Worm (Caenorhabditis elegans) whole organism, early embryonic: ENCODE data around the gene emc-6.

ENCODE experiments used
- B0310.2 ChIP-seq: sonication (generic microtip); optimal IDR thresholded peaks from 2 replicates; lab custom pipeline; 2016; ENCODE audit warnings: mild to moderate bottlenecking, missing genetic modification characterization, missing compliant biosample characterization
- F13C5.2 ChIP-seq: sonication (generic microtip); optimal IDR thresholded peaks from 2 replicates; lab custom pipeline; 2017; ENCODE audit warnings: mild to moderate bottlenecking, missing genetic modification characterization, inconsistent platforms, missing compliant biosample characterization
- aly-1 ChIP-seq: sonication (generic microtip); optimal IDR thresholded peaks from 2 replicates; lab custom pipeline; 2016; ENCODE audit warnings: missing genetic modification characterization, missing compliant biosample characterization
- ama-1 ChIP-seq: fragments of 150-350 bp; optimal IDR thresholded peaks from 2 replicates; lab custom pipeline; 2014
- ceh-13 ChIP-seq: fragments of 200-800 bp; sonication (Bioruptor generic); optimal IDR thresholded peaks from 2 replicates; lab custom pipeline; 2018; ENCODE audit warnings: mild to moderate bottlenecking, missing genetic modification characterization, missing compliant biosample characterization
- ceh-36 ChIP-seq: sonication (generic microtip); optimal IDR thresholded peaks from 2 replicates; lab custom pipeline; 2016; ENCODE audit warnings: missing genetic modification characterization, inconsistent platforms, missing compliant biosample characterization
- ets-7 ChIP-seq: sonication (generic microtip); optimal IDR thresholded peaks from 2 replicates; lab custom pipeline; 2016; ENCODE audit warnings: missing genotype, missing genetic modification characterization, missing compliant biosample characterization
- flt-1 ChIP-seq: fragments of 200-800 bp; sonication (Bioruptor generic); IDR thresholded peaks from 2 replicates; pipeline ENCODE4 v1.3.6; 2022; ENCODE audit warnings: missing genetic modification characterization, missing compliant biosample characterization
- hmbx-1 ChIP-seq: sonication (generic microtip); optimal IDR thresholded peaks from 2 replicates; lab custom pipeline; 2016; ENCODE audit warnings: mild to moderate bottlenecking, missing genetic modification characterization, missing compliant biosample characterization
- hmg-4 ChIP-seq: fragments of 200-800 bp; sonication (Bioruptor generic); optimal IDR thresholded peaks from 2 replicates; lab custom pipeline; 2018; ENCODE audit warnings: mild to moderate bottlenecking, missing genetic modification characterization, missing compliant biosample characterization
- hnd-1 ChIP-seq: sonication (generic microtip); optimal IDR thresholded peaks from 2 replicates; lab custom pipeline; 2016; ENCODE audit warnings: missing genetic modification characterization, missing compliant biosample characterization
- pes-1 ChIP-seq: fragments of 200-800 bp; sonication (Bioruptor generic); IDR thresholded peaks from 2 replicates; pipeline ENCODE4 v1.3.6; 2022; ENCODE audit warnings: missing genetic modification reagents, missing genetic modification characterization, missing compliant biosample characterization
- scrt-1 ChIP-seq: fragments of 200-800 bp; sonication (Bioruptor generic); IDR thresholded peaks from 2 replicates; pipeline ENCODE4 v1.3.6; 2022; ENCODE audit warnings: missing genetic modification characterization, missing compliant biosample characterization
- sea-1 ChIP-seq: fragments of 200-800 bp; sonication (Bioruptor generic); conservative IDR thresholded peaks from 2 replicates; pipeline ENCODE4 v1.3.6; 2022; ENCODE audit warnings: missing genetic modification characterization, missing compliant biosample characterization
- tbx-11 ChIP-seq: fragments of 200-800 bp; sonication (Bioruptor generic); IDR thresholded peaks from 2 replicates; pipeline ENCODE4 v1.3.6; 2022; ENCODE audit warnings: missing genetic modification characterization, missing compliant biosample characterization
- tbx-37 ChIP-seq: fragments of 200-800 bp; sonication (Bioruptor generic); conservative IDR thresholded peaks from 2 replicates; pipeline ENCODE4 v1.3.6; 2022; ENCODE audit warnings: missing genetic modification reagents, missing genetic modification characterization, missing compliant biosample characterization
- tra-4 ChIP-seq: sonication (generic microtip); optimal IDR thresholded peaks from 2 replicates; lab custom pipeline; 2017; ENCODE audit warnings: missing genetic modification characterization, missing compliant biosample characterization

emc-6 gene

DNA sequence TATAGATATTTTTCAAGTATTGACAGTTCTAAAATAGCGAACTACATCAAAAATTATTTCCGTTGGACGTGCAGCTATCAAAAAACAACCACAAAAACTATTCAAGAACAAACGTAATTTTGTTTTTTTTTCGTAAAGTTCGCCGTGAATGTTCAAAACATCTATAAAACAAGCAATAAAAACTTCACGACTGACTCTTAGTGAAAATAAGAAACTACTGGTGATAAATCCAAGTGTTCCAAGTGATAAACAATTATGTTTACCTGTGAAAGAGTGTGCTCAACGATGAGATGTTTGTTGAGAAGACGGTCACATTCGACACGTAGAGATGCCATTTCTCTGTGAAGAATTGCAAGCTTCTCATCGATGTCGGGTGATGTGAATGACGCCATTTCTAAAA is 13.3 kb upstream of the emc-6 start, which contains the start of gene C50F7.6:
Gene C50F7.6 (minus strand): TSS at position 394 of the 400 bp plus-strand sequence.
- TF ChIP-seq flt-1 (GFP tag; lab: Robert Waterston, UW) (no peak), F13C5.2 (tag; lab: Kevin White, UChicago) (no peak), tbx-11 (GFP tag; lab: Robert Waterston, UW) (no peak), tra-4 (no peak), aly-1 (tag; lab: Kevin White, UChicago) (no peak), pes-1 (no peak), sea-1 (GFP tag; lab: Robert Waterston, UW) (no peak), ceh-36 (tag; lab: Kevin White, UChicago) (no peak), hnd-1 (tag; lab: Kevin White, UChicago) (no peak), ets-7 (tag; lab: Kevin White, UChicago) (no peak), B0310.2 (tag; lab: Kevin White, UChicago) (no peak), hmbx-1 (tag; lab: Kevin White, UChicago) (no peak), scrt-1 (no peak), ama-1 (lab: Kevin White, UChicago) (no peak), hmg-4 (no peak)

DNA sequence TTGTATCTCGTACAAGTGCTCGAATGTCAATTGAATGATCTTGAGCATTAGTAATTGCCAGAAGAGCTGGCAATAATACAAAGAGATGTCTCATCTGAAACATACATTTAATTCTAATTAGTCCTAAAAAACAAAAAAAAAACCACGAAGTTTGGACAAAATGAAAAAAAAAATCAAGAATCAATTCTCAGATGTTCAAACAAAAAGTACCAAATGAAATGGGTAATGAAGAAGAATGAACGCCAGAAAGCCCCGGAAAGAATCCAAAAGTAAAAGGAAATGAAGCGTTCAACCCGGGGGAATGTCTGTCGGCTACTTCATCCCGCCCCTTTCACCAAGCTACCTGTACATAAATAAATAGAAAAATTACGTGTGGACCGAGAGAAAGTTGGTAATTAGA is 8.4 kb upstream of the emc-6 start, which contains the start of gene F33D4.6:
Gene F33D4.6 (minus strand): TSS at position 101 of the 400 bp plus-strand sequence.
- TF ChIP-seq hnd-1 (tag; lab: Kevin White, UChicago) (no peak), ets-7 (tag; lab: Kevin White, UChicago) (no peak), hmbx-1 (tag; lab: Kevin White, UChicago) (no peak), F13C5.2 (tag; lab: Kevin White, UChicago) (no peak), hmg-4 (no peak)

DNA sequence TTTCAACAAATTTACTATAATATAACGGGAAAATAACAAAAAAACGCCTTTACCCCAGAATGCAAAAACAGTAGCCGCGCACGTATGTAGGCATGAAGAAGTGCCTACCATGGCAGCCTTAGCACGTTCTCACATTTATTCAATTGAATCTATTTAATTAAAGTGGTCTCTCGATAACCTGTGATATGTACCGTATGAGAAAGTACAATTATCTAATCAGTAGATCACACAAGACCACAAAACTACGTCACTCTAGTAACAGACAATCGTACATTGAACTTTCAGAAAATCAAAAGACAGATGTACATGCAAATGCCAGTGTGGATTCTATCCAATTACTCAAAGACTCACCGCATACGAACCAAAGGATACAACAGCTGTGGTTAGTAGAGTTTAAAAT is 2.7 kb upstream of the emc-6 start:
- no peak for TF ChIP-seq hnd-1 (tag; lab: Kevin White, UChicago)
- no peak for TF ChIP-seq tbx-11 (GFP tag; lab: Robert Waterston, UW)
- TF ChIP-seq sea-1 (GFP tag; lab: Robert Waterston, UW): no peak
- no peak for TF ChIP-seq hmg-4
- no peak for TF ChIP-seq F13C5.2 (tag; lab: Kevin White, UChicago)
- no peak for TF ChIP-seq ets-7 (tag; lab: Kevin White, UChicago)

DNA sequence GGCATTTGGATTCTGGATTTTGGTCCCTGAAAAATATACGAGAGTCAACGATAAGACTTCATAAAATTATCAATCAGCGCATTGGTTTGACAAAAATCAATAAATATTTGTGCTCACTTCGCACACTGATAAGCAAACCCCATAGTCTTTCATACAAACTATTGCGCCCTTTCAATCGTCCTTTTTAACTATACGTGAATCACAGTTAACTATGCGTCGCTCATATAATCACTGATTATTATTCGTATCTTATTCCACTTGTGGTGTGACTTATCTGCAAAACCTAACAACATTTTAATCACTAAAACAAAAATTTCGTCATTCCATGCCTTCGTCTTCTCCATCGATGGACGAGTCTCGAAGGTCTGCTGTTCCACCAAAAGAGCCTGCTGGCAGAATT is 1.3 kb upstream of the emc-6 start, which contains the start of gene nhr-8:
Gene nhr-8 (plus strand): TSS at position 160 of the 400 bp plus-strand sequence.
- TF ChIP-seq hmg-4 (no peak), hmbx-1 (tag; lab: Kevin White, UChicago) (no peak), ets-7 (tag; lab: Kevin White, UChicago) (no peak), aly-1 (tag; lab: Kevin White, UChicago) (no peak), flt-1 (GFP tag; lab: Robert Waterston, UW) (no peak), tbx-37 (GFP tag; lab: Robert Waterston, UW) (no peak), B0310.2 (tag; lab: Kevin White, UChicago) (no peak), tra-4 (no peak), ama-1 (lab: Kevin White, UChicago) (no peak), sea-1 (GFP tag; lab: Robert Waterston, UW) (no peak), ceh-13 (no peak), hnd-1 (tag; lab: Kevin White, UChicago) (no peak), scrt-1 (no peak), ceh-36 (tag; lab: Kevin White, UChicago) (no peak), pes-1 (no peak)

DNA sequence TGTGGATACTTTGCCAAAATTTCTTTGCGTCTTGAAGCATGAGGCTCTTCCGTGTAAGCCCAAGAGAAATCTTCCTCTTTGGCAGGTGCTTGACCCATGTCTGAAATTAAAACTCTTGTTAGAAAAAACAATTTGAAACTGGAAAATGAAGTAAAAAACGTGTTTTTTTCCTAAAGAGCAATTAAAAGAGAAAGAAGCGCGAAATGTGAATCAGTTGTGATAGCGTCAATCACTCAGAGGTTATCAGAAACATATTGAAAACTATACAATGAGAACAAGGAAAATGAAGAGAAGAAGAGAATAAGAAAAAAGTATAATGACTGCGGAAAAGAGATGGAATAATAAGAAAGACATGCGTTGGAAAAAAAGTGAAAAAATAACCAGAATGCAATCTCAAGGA is 2.7 kb downstream of the emc-6 start, which contains the start of gene F33D4.4:
Gene F33D4.4 (minus strand): TSS at position 101 of the 400 bp plus-strand sequence.
- TF ChIP-seq tra-4 (no peak), sea-1 (GFP tag; lab: Robert Waterston, UW) (no peak), scrt-1 (no peak), ets-7 (tag; lab: Kevin White, UChicago) (no peak), B0310.2 (tag; lab: Kevin White, UChicago) (no peak), flt-1 (GFP tag; lab: Robert Waterston, UW) (no peak)

DNA sequence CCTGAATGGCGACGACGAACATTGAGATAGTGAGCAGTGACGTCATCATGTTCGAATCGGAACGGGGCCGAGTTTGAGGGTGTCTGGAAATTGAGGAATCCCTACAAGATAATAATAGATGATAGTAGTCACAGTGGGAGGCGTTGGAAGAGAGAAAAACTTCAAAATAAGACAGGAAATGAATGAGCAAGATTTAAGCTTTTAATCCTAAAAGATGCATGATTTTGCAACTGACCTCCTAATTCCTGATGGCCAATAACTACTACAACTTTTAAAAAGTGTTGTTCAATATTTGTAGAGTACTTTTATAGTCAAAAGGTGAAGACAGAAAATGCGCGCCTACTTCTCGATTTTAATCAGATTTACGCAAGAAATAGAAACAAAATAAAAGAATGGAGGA is 11.2 kb downstream of the emc-6 start, which contains the start of gene flp-13:
Gene flp-13 (minus strand): TSS at position 101 of the 400 bp plus-strand sequence.
- no peak for TF ChIP-seq tbx-37 (GFP tag; lab: Robert Waterston, UW)
- no peak for TF ChIP-seq F13C5.2 (tag; lab: Kevin White, UChicago)
- TF ChIP-seq flt-1 (GFP tag; lab: Robert Waterston, UW): no peak
- TF ChIP-seq hmg-4: no peak
- no peak for TF ChIP-seq tbx-11 (GFP tag; lab: Robert Waterston, UW)
- TF ChIP-seq pes-1: no peak

DNA sequence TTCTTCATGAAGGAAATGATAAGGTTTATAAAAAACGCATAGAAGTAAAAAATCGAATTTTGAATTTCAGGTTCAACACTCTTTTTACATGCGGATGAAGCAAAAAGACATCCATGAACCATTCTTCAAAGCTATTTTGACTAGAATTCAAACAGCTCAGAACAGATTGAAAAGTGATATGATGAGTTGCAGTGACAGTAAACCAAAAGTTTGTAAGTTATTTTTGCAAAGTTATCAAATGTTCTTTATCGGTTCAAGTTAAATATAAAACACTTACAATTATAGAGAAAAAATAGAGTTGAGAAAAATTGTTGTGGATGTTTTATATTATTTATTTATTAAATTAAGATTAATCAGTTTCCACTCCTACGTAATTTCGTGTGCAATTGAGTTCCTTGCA is 17.1 kb downstream of the emc-6 start:
- TF ChIP-seq F13C5.2 (tag; lab: Kevin White, UChicago) (no peak), tbx-37 (GFP tag; lab: Robert Waterston, UW) (no peak), tbx-11 (GFP tag; lab: Robert Waterston, UW) (no peak), sea-1 (GFP tag; lab: Robert Waterston, UW) (no peak), B0310.2 (tag; lab: Kevin White, UChicago) (no peak), ceh-36 (tag; lab: Kevin White, UChicago) (no peak), pes-1 (no peak), ceh-13 (no peak), flt-1 (GFP tag; lab: Robert Waterston, UW) (no peak), ama-1 (lab: Kevin White, UChicago) (no peak), hmbx-1 (tag; lab: Kevin White, UChicago) (no peak), hmg-4 (no peak), aly-1 (tag; lab: Kevin White, UChicago) (no peak), ets-7 (tag; lab: Kevin White, UChicago) (no peak), scrt-1 (no peak), tra-4 (no peak), hnd-1 (tag; lab: Kevin White, UChicago) (no peak)

DNA sequence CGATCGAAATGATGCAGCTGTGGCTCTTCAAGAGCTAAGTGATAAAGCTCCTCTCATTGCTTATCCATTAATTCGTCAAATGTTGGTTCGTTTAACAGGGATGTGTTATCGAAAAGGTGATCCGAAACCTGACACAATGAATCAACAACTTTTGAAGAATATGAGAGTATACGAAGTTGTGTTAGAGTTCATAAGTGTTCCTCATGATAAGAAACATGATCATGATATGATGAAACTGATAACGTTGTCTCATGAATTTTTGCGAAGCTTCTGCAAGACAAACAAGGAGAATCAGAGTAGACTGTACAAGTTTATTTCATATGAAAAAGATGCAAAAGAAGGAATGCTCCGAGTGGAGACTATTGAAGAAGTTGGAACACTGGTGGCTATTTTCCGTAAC is 20.2 kb downstream of the emc-6 start:
- no peak for TF ChIP-seq hnd-1 (tag; lab: Kevin White, UChicago)
- TF ChIP-seq ets-7 (tag; lab: Kevin White, UChicago): no peak
- no peak for TF ChIP-seq tra-4
- no peak for TF ChIP-seq F13C5.2 (tag; lab: Kevin White, UChicago)
- no peak for TF ChIP-seq aly-1 (tag; lab: Kevin White, UChicago)
- TF ChIP-seq pes-1: no peak
- TF ChIP-seq B0310.2 (tag; lab: Kevin White, UChicago): no peak
- TF ChIP-seq sea-1 (GFP tag; lab: Robert Waterston, UW): no peak
